Worm (Caenorhabditis elegans): ENCODE data around the gene dylt-2.

- no peak for TF ChIP-seq alr-1 (tag; optimal IDR thresholded peaks at IDR 0.05)
- TF ChIP-seq egl-27 (tag; optimal IDR thresholded peaks at IDR 0.05), result no peak
- no peak for TF ChIP-seq nhr-6 (tag; optimal IDR thresholded peaks at IDR 0.05)
- no peak for TF ChIP-seq mdl-1 (tag; optimal IDR thresholded peaks at IDR 0.05)
- TF ChIP-seq nhr-237 (tag; optimal IDR thresholded peaks at IDR 0.05), result no peak
- no peak for TF ChIP-seq ama-1 (optimal IDR thresholded peaks at IDR 0.05)
- no peak for TF ChIP-seq nhr-77 (tag; optimal IDR thresholded peaks at IDR 0.05)
- no peak for TF ChIP-seq ztf-11 (tag; optimal IDR thresholded peaks at IDR 0.05)
- no peak for TF ChIP-seq ztf-4 (tag; optimal IDR thresholded peaks at IDR 0.05)
Measured at ce11 chrX:8944078-8944477, 4.1 kb upstream of the dylt-2 start.

Measured in whole organism, L2 larva.